Worm (Caenorhabditis elegans): ENCODE measurements around the gene ZK813.7.

- no peak for TF ChIP-seq ama-1 (optimal IDR thresholded peaks at IDR 0.05)
- no peak for TF ChIP-seq pha-4 (tag; optimal IDR thresholded peaks at IDR 0.05)
- no peak for TF ChIP-seq ceh-45 (GFP tag; IDR thresholded peaks at IDR 0.05)
- no peak for TF ChIP-seq C38D4.7 (GFP tag; optimal IDR thresholded peaks at IDR 0.05)
- TF ChIP-seq pag-3 (tag; optimal IDR thresholded peaks at IDR 0.05; ENCODE audit: borderline replicate concordance), result no peak
- no peak for TF ChIP-seq gmeb-2 (tag; optimal IDR thresholded peaks at IDR 0.05)
- TF ChIP-seq mec-3 (tag; optimal IDR thresholded peaks at IDR 0.05; ENCODE audit: borderline replicate concordance), result no peak
Measured at ce11 chrX:3441539-3441938, 3.1 kb upstream of the ZK813.7 start, which contains the start of gene ZK813.3.

Measured in whole organism, late embryonic.